Worm (Caenorhabditis elegans) whole organism, L4 larva: Measurements from ENCODE around the gene tbc-17.

ENCODE experiments used
- fos-1 ChIP-seq: fragments of 150-350 bp; optimal IDR thresholded peaks from 2 replicates; lab custom pipeline; 2014; ENCODE audit warnings: missing biosample characterization, missing genetic modification characterization
- pha-4 ChIP-seq, 2 experiments: fragments of 150-350 bp in 1 of 2; fragments of 200-800 bp in 1 of 2; sonication (Bioruptor generic) in 1 of 2; IDR thresholded peaks in 1 of 2; optimal IDR thresholded peaks in 1 of 2; 2 replicates each; pipeline versions ENCODE4 v1.3.6 to Lab custom; 2014 to 2022; ENCODE audit warnings: missing genetic modification characterization in 2 of 2, missing genetic modification reagents in 2 of 2, missing biosample characterization in 1 of 2, missing compliant biosample characterization in 1 of 2

- TF ChIP-seq fos-1 (no peak), pha-4 (GFP tag; IDR thresholded peaks at IDR 0.05; lab: Robert Waterston, UW) (no peak), pha-4 (tag; optimal IDR thresholded peaks at IDR 0.05; lab: Kevin White, UChicago) (no peak)
Observed at ce11 chrII:12665019-12665418, 29.2 kb upstream of the tbc-17 start.
